Fruit fly (Drosophila melanogaster) whole organism, embryonic: ENCODE data around the gene CG10431.
A peak's percentile ranks its signal among the peaks of the same experiment; 100 is the strongest.

Experiments used
- Antp ChIP-seq: fragments of 200-800 bp; sonication (Bioruptor generic); optimal IDR thresholded peaks from 3 replicates; lab custom pipeline; 2016; ENCODE audit warnings: missing biosample characterization, missing genetic modification characterization
- Asciz ChIP-seq: fragments of 200-800 bp; sonication (Bioruptor generic); optimal IDR thresholded peaks from 2 replicates; lab custom pipeline; 2017; ENCODE audit warnings: missing biosample characterization, mild to moderate bottlenecking, missing genetic modification characterization, missing genetic modification reagents
- Atf3 ChIP-seq: fragments of 200-800 bp; sonication (Bioruptor generic); optimal IDR thresholded peaks from 3 replicates; lab custom pipeline; 2016; ENCODE audit warnings: missing biosample characterization, missing genetic modification characterization
- Bdp1 ChIP-seq: fragments of 200-800 bp; sonication (Bioruptor generic); optimal IDR thresholded peaks from 3 replicates; lab custom pipeline; 2016; ENCODE audit warnings: missing biosample characterization, missing genetic modification characterization
- CG10431 ChIP-seq: fragments of 200-800 bp; sonication (Bioruptor generic); optimal IDR thresholded peaks from 3 replicates; lab custom pipeline; 2018; ENCODE audit warnings: missing biosample characterization, mild to moderate bottlenecking, missing genetic modification characterization
- CG11504 ChIP-seq: fragments of 200-800 bp; sonication (Bioruptor generic); optimal IDR thresholded peaks from 3 replicates; lab custom pipeline; 2019; ENCODE audit warnings: missing biosample characterization, mild to moderate bottlenecking, missing genetic modification characterization, moderate library complexity
- CG12219 ChIP-seq: fragments of 200-800 bp; sonication (Bioruptor generic); optimal IDR thresholded peaks from 3 replicates; lab custom pipeline; 2018; ENCODE audit warnings: missing biosample characterization, mild to moderate bottlenecking, missing genetic modification characterization
- CG12391 ChIP-seq: fragments of 200-800 bp; sonication (Bioruptor generic); optimal IDR thresholded peaks from 3 replicates; lab custom pipeline; 2018; ENCODE audit warnings: missing biosample characterization, mild to moderate bottlenecking, missing genetic modification characterization, moderate library complexity
- CG12659 ChIP-seq: fragments of 200-800 bp; sonication (Bioruptor generic); optimal IDR thresholded peaks from 3 replicates; lab custom pipeline; 2017; ENCODE audit warnings: mild to moderate bottlenecking, missing biosample characterization, missing genetic modification reagents, missing genetic modification characterization
- CG13775 ChIP-seq: fragments of 200-800 bp; sonication (Bioruptor generic); optimal IDR thresholded peaks from 3 replicates; lab custom pipeline; 2017; ENCODE audit warnings: missing biosample characterization, mild to moderate bottlenecking, missing genetic modification characterization
- CG15479 ChIP-seq: fragments of 200-800 bp; sonication (Bioruptor generic); optimal IDR thresholded peaks from 3 replicates; lab custom pipeline; 2019; ENCODE audit warnings: missing biosample characterization, mild to moderate bottlenecking, missing genetic modification characterization, moderate library complexity
- CG15514 ChIP-seq: fragments of 200-800 bp; sonication (Bioruptor generic); optimal IDR thresholded peaks from 3 replicates; lab custom pipeline; 2017; ENCODE audit warnings: missing biosample characterization, missing genetic modification characterization, mild to moderate bottlenecking, moderate library complexity, missing genetic modification reagents
- CG1647 ChIP-seq: fragments of 200-800 bp; sonication (Bioruptor generic); optimal IDR thresholded peaks from 3 replicates; lab custom pipeline; 2016; ENCODE audit warnings: missing biosample characterization, missing genetic modification characterization
- CG16813 ChIP-seq: fragments of 200-800 bp; sonication (Bioruptor generic); IDR thresholded peaks from 3 replicates; pipeline ENCODE4 v1.3.6; 2022; ENCODE audit warnings: missing biosample characterization, missing genetic modification characterization; ENCODE audit not compliant: partially characterized antibody
- CG17328 ChIP-seq: fragments of 200-800 bp; sonication (Bioruptor generic); IDR thresholded peaks from 2 replicates; pipeline ENCODE4 v1.3.6; 2022; ENCODE audit warnings: missing biosample characterization, missing genetic modification characterization
- CG18599 ChIP-seq: fragments of 200-800 bp; sonication (Bioruptor generic); optimal IDR thresholded peaks from 3 replicates; lab custom pipeline; 2017; ENCODE audit warnings: missing biosample characterization, missing genetic modification characterization, mild to moderate bottlenecking, moderate library complexity, missing genetic modification reagents
- CG18619 ChIP-seq: fragments of 200-800 bp; sonication (Bioruptor generic); optimal IDR thresholded peaks from 3 replicates; lab custom pipeline; 2017; ENCODE audit warnings: missing biosample characterization, mild to moderate bottlenecking, missing genetic modification characterization
- CG2875 ChIP-seq: fragments of 200-800 bp; sonication (Bioruptor generic); optimal IDR thresholded peaks from 2 replicates; lab custom pipeline; 2017; ENCODE audit warnings: missing biosample characterization, mild to moderate bottlenecking, missing genetic modification characterization, missing genetic modification reagents
- CG30431 ChIP-seq: fragments of 200-800 bp; sonication (Bioruptor generic); optimal IDR thresholded peaks from 2 replicates; lab custom pipeline; 2017; ENCODE audit warnings: missing biosample characterization, missing genetic modification characterization
- CG3407 ChIP-seq: fragments of 200-800 bp; sonication (Bioruptor generic); optimal IDR thresholded peaks from 2 replicates; lab custom pipeline; 2018; ENCODE audit warnings: missing biosample characterization, mild to moderate bottlenecking, missing genetic modification characterization
- CG3838 ChIP-seq: fragments of 200-800 bp; sonication (Bioruptor generic); optimal IDR thresholded peaks from 3 replicates; lab custom pipeline; 2016; ENCODE audit warnings: missing biosample characterization, missing genetic modification characterization
- CG5245 ChIP-seq: fragments of 200-800 bp; sonication (Bioruptor generic); optimal IDR thresholded peaks from 3 replicates; lab custom pipeline; 2016; ENCODE audit warnings: missing biosample characterization, missing genetic modification characterization
- CG7556 ChIP-seq: fragments of 200-800 bp; sonication (Bioruptor generic); optimal IDR thresholded peaks from 2 replicates; lab custom pipeline; 2017; ENCODE audit warnings: missing biosample characterization, mild to moderate bottlenecking, missing genetic modification characterization
- CG7928 ChIP-seq: fragments of 200-800 bp; sonication (Bioruptor generic); optimal IDR thresholded peaks from 2 replicates; lab custom pipeline; 2017; ENCODE audit warnings: missing biosample characterization, mild to moderate bottlenecking, missing genetic modification characterization
- D19B ChIP-seq: fragments of 200-800 bp; sonication (Bioruptor generic); optimal IDR thresholded peaks from 2 replicates; lab custom pipeline; 2017; ENCODE audit warnings: missing biosample characterization, mild to moderate bottlenecking, missing genetic modification characterization
- Dbx ChIP-seq: fragments of 200-800 bp; sonication (Bioruptor generic); IDR thresholded peaks from 3 replicates; pipeline ENCODE4 v1.3.6; 2022; ENCODE audit warnings: missing biosample characterization, missing genetic modification characterization
- Dref ChIP-seq: fragments of 200-800 bp; sonication (Bioruptor generic); IDR thresholded peaks from 2 replicates; pipeline ENCODE4 v1.3.6; 2022; ENCODE audit warnings: missing biosample characterization, missing genetic modification characterization
- Gug ChIP-seq: fragments of 200-800 bp; sonication (Bioruptor generic); IDR thresholded peaks from 4 replicates; pipeline ENCODE4 v1.3.6; 2022; ENCODE audit warnings: missing biosample characterization, missing genetic modification characterization
- HLH3B ChIP-seq: fragments of 200-800 bp; sonication (Bioruptor generic); IDR thresholded peaks from 2 replicates; pipeline ENCODE4 v1.3.6; 2022; ENCODE audit warnings: missing biosample characterization, missing genetic modification characterization
- Hr39 ChIP-seq: fragments of >200 bp; optimal IDR thresholded peaks from 2 replicates; lab custom pipeline; 2017
- Opbp ChIP-seq: fragments of 200-800 bp; sonication (Bioruptor generic); IDR thresholded peaks from 3 replicates; pipeline ENCODE4 v1.3.6; 2022; ENCODE audit warnings: missing biosample characterization, missing genetic modification characterization; ENCODE audit not compliant: partially characterized antibody
- Rx ChIP-seq: fragments of 200-800 bp; sonication (Bioruptor generic); IDR thresholded peaks from 2 replicates; pipeline ENCODE4 v1.3.6; 2022; ENCODE audit warnings: missing biosample characterization, missing genetic modification characterization
- Sox100B ChIP-seq: fragments of 200-800 bp; sonication (Bioruptor generic); optimal IDR thresholded peaks from 3 replicates; lab custom pipeline; 2018; ENCODE audit warnings: missing biosample characterization, mild to moderate bottlenecking, missing genetic modification characterization
- Tbp ChIP-seq: fragments of >200 bp; optimal IDR thresholded peaks from 2 replicates; lab custom pipeline; 2018; ENCODE audit warnings: missing biosample characterization, missing genetic modification characterization
- Xrp1 ChIP-seq: fragments of 200-800 bp; sonication (Bioruptor generic); IDR thresholded peaks from 2 replicates; pipeline ENCODE4 v1.3.6; 2022; ENCODE audit warnings: missing biosample characterization, missing genetic modification characterization
- YL-1 ChIP-seq: fragments of 200-800 bp; sonication (Bioruptor generic); optimal IDR thresholded peaks from 3 replicates; lab custom pipeline; 2017; ENCODE audit warnings: missing biosample characterization, mild to moderate bottlenecking, missing genetic modification characterization
- cas ChIP-seq: fragments of 200-800 bp; sonication (Bioruptor generic); IDR thresholded peaks from 2 replicates; pipeline ENCODE4 v1.3.6; 2022; ENCODE audit warnings: missing biosample characterization, missing genetic modification characterization
- chinmo ChIP-seq: fragments of 200-800 bp; sonication (Bioruptor generic); IDR thresholded peaks from 4 replicates; pipeline ENCODE4 v1.3.6; 2022; ENCODE audit warnings: missing biosample characterization, missing genetic modification characterization; ENCODE audit not compliant: partially characterized antibody
- esg ChIP-seq: fragments of 200-800 bp; sonication (Bioruptor generic); conservative IDR thresholded peaks from 2 replicates; pipeline ENCODE4 v1.3.6; 2022; ENCODE audit warnings: missing biosample characterization, missing genetic modification characterization
- eve ChIP-seq, 2 experiments: fragments of >200 bp; optimal IDR thresholded peaks; 2 replicates each; lab custom pipeline; 2017; ENCODE audit warnings: missing biosample characterization in 2 of 2, missing genetic modification characterization in 2 of 2
- grau ChIP-seq: fragments of 200-800 bp; optimal IDR thresholded peaks from 3 replicates; lab custom pipeline; 2019; ENCODE audit warnings: missing biosample characterization, mild to moderate bottlenecking, missing genetic modification characterization, moderate library complexity
- kah ChIP-seq: fragments of 200-800 bp; sonication (Bioruptor generic); optimal IDR thresholded peaks from 2 replicates; lab custom pipeline; 2018; ENCODE audit warnings: missing biosample characterization, mild to moderate bottlenecking, missing genetic modification characterization
- lov ChIP-seq, 2 experiments: fragments of 200-800 bp in 1 of 2; fragments of >200 bp in 1 of 2; sonication (Bioruptor generic) in 1 of 2; IDR thresholded peaks in 1 of 2; optimal IDR thresholded peaks in 1 of 2; 2 replicates in 1 of 2; 3 replicates in 1 of 2; pipeline versions ENCODE4 v1.3.6 to Lab custom; 2017 to 2022; ENCODE audit warnings: missing biosample characterization in 1 of 2, missing genetic modification characterization in 1 of 2
- nerfin-1 ChIP-seq: fragments of 200-800 bp; sonication (Bioruptor generic); optimal IDR thresholded peaks from 3 replicates; lab custom pipeline; 2019; ENCODE audit warnings: missing biosample characterization, mild to moderate bottlenecking, missing genetic modification characterization, moderate library complexity
- otp ChIP-seq: fragments of 200-800 bp; sonication (Bioruptor generic); IDR thresholded peaks from 3 replicates; pipeline ENCODE4, ENCODE4 v1.3.6; 2022; ENCODE audit warnings: missing biosample characterization, missing genetic modification characterization
- pan ChIP-seq, 4 experiments: fragments of >200 bp in 3 of 4; fragments of 200-800 bp in 1 of 4; sonication (Bioruptor generic) in 1 of 4; optimal IDR thresholded peaks in 3 of 4; IDR thresholded peaks in 1 of 4; 2 replicates each; pipeline versions ENCODE4 v1.3.6 to Lab custom; 2017 to 2022; ENCODE audit warnings: missing biosample characterization in 2 of 4, missing genetic modification characterization in 2 of 4, mixed read lengths in 1 of 4
- pfk ChIP-seq: fragments of 200-800 bp; sonication (Bioruptor generic); optimal IDR thresholded peaks from 2 replicates; lab custom pipeline; 2018; ENCODE audit warnings: missing biosample characterization, mild to moderate bottlenecking, missing genetic modification characterization, moderate library complexity
- sisA ChIP-seq: fragments of 200-800 bp; sonication (Bioruptor generic); IDR thresholded peaks from 2 replicates; pipeline ENCODE4 v1.3.6; 2022; ENCODE audit warnings: missing biosample characterization, missing genetic modification characterization
- sr ChIP-seq: fragments of 200-800 bp; sonication (Bioruptor generic); IDR thresholded peaks from 3 replicates; pipeline ENCODE4 v1.3.6; 2022; ENCODE audit warnings: missing biosample characterization, missing genetic modification characterization

CG10431 gene

DNA sequence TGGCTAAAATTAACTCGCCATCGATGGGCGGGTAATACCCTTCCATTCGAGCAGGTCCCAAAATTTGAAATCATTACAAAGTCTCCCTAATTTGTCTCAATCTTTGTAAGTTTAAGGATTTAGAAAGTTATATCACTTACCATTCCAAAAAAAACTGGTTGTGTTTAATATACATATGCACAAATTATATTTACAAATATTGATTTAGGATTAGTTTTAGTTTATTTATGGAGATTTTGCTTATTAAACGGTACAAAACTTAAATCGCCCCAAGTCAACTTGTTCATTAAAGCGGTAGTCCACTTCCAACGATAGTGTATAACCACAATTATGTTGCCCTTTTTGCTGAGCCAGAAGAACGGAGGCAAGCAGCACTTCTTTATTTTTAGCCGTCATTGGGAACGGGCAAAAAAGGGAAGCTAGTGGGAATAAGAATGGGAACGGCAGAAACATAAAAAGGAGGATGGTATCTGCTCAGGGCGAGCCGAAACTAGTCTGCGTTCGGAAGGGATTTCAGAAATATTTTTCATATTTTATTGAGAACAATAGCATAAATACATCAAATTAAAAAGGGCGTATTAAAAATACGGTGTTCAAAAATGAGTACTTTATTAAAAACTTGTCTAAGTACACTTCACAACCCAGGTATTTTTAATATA, 26.3 kb upstream of the CG10431 start (continued):
- TF ChIP-seq Dref (GFP tag; lab: Robert Waterston, UW) (no peak), pan (optimal IDR thresholded peaks at IDR 0.05; lab: Kevin White, UChicago) (no peak), pan (GFP tag; optimal IDR thresholded peaks at IDR 0.05 in 1 of 2, IDR thresholded peaks at IDR 0.05 in 1 of 2) (peak in 1 of 2 experiments; percentile 36), CG18599 (GFP tag; lab: Kevin White, UChicago) (peak; percentile 50), CG18619 (GFP tag; lab: Kevin White, UChicago) (peak; percentile 35), CG7556 (GFP tag; lab: Kevin White, UChicago) (peak; percentile 87), Antp (no peak), CG30431 (peak; percentile 66), YL-1 (no peak), CG3407 (GFP tag; lab: Kevin White, UChicago) (peak; percentile 82), Opbp (GFP tag; lab: Robert Waterston, UW) (no peak), CG10431 (GFP tag; lab: Kevin White, UChicago) (peak; percentile 66), HLH3B (peak; percentile 49; the same call in 1 of the 2 replicates), esg (GFP tag; lab: Robert Waterston, UW) (no peak), Gug (no peak), CG5245 (peak; percentile 8), CG16813 (GFP tag; lab: Robert Waterston, UW) (no peak), CG12219 (GFP tag; lab: Kevin White, UChicago) (peak; percentile 70), lov (optimal IDR thresholded peaks at IDR 0.05; lab: Kevin White, UChicago) (no peak), lov (GFP tag; IDR thresholded peaks at IDR 0.05; lab: Robert Waterston, UW) (no peak), chinmo (no peak), nerfin-1 (tag; lab: Kevin White, UChicago) (peak; percentile 52), CG11504 (tag; lab: Kevin White, UChicago) (no peak), pfk (GFP tag; lab: Kevin White, UChicago) (no peak), Asciz (peak; percentile 61), sisA (GFP tag; lab: Robert Waterston, UW) (peak; percentile 57), grau (tag; lab: Kevin White, UChicago) (peak; percentile 81), Atf3 (GFP tag; lab: Kevin White, UChicago) (no peak), eve (GFP tag; optimal IDR thresholded peaks at IDR 0.05; lab: Kevin White, UChicago) (no peak), Rx (GFP tag; lab: Robert Waterston, UW) (no peak), CG1647 (GFP tag; lab: Kevin White, UChicago) (no peak), CG15479 (GFP tag; lab: Kevin White, UChicago) (no peak), Dbx (0 out of 3 replicates have a peak, but pooled peaks have one; percentile 7), Xrp1 (GFP tag; lab: Robert Waterston, UW) (peak; percentile 80), Tbp (no peak), kah (GFP tag; lab: Kevin White, UChicago) (peak; percentile 18), otp (GFP tag; lab: Robert Waterston, UW) (no peak), CG2875 (peak; percentile 69), CG7928 (GFP tag; lab: Kevin White, UChicago) (no peak), CG3838 (GFP tag; lab: Kevin White, UChicago) (no peak), CG12391 (tag; lab: Kevin White, UChicago) (peak; percentile 90), Bdp1 (no peak), cas (GFP tag; lab: Robert Waterston, UW) (no peak), Sox100B (GFP tag; lab: Kevin White, UChicago) (peak; percentile 73), CG17328 (GFP tag; lab: Robert Waterston, UW) (peak; percentile 50), CG15514 (no peak), CG12659 (GFP tag; lab: Kevin White, UChicago) (peak; percentile 44), Hr39 (lab: Kevin White, UChicago) (no peak), sr (no peak), CG13775 (GFP tag; lab: Kevin White, UChicago) (peak; percentile 67), D19B (GFP tag; lab: Kevin White, UChicago) (no peak)
